ENCODE assay signal across 3 fruit fly cellular contexts in genomic region chr2L:13666017-13666667, dm6.
A peak's percentile ranks its signal among the peaks of the same experiment; 100 is the strongest.
TF ChIP-seq lines count a peak whose summit lies in the region.

No protein-coding gene starts in this region.

TF ChIP-seq in whole organism, embryonic, 481 proteins besides CTCF, POLR2A, EP300 and RAD21 (continued from another document and continues in another):
- peak in 1 of 2 experiments; percentile 17 for TF ChIP-seq chif (GFP tag; optimal IDR thresholded peaks at IDR 0.05; lab: Kevin White, UChicago)
- peak; percentile 56; the same call in 1 of the 3 replicates for TF ChIP-seq ken (GFP tag; IDR thresholded peaks at IDR 0.05; lab: Robert Waterston, UW)
- TF ChIP-seq sisA (GFP tag; IDR thresholded peaks at IDR 0.05; lab: Robert Waterston, UW), result 0 out of 2 replicates have a peak, but pooled peaks have one; percentile 11
- TF ChIP-seq ttk (GFP tag; IDR thresholded peaks at IDR 0.05; lab: Robert Waterston, UW), result no peak
- TF ChIP-seq sc (optimal IDR thresholded peaks at IDR 0.05; lab: Kevin White, UChicago), result no peak
- peak; percentile 17 for TF ChIP-seq sc (GFP tag; optimal IDR thresholded peaks at IDR 0.05; lab: Kevin White, UChicago)
- TF ChIP-seq CG2199 (GFP tag; IDR thresholded peaks at IDR 0.05; lab: Robert Waterston, UW), result peak; percentile 83
- TF ChIP-seq CG2120 (GFP tag; optimal IDR thresholded peaks at IDR 0.05; lab: Kevin White, UChicago), result peak; percentile 26
- peak; percentile 6 for TF ChIP-seq CG12769 (tag; optimal IDR thresholded peaks at IDR 0.05; lab: Kevin White, UChicago)
- peak; percentile 34 for TF ChIP-seq Asciz (GFP tag; optimal IDR thresholded peaks at IDR 0.05; lab: Kevin White, UChicago)
- no peak for TF ChIP-seq cg (GFP tag; optimal IDR thresholded peaks at IDR 0.05; lab: Kevin White, UChicago)
- no peak for TF ChIP-seq ranshi (GFP tag; IDR thresholded peaks at IDR 0.05; lab: Robert Waterston, UW)
- no peak for TF ChIP-seq hth (optimal IDR thresholded peaks at IDR 0.05; lab: Kevin White, UChicago)
- 0 out of 3 replicates have a peak, but pooled peaks have one; percentile 11 for TF ChIP-seq CG11560 (tag; IDR thresholded peaks at IDR 0.05; lab: Robert Waterston, UW)
- peak; percentile 6 for TF ChIP-seq tio (GFP tag; optimal IDR thresholded peaks at IDR 0.05; lab: Kevin White, UChicago)
- peak; percentile 93 for TF ChIP-seq grau (tag; optimal IDR thresholded peaks at IDR 0.05; lab: Kevin White, UChicago)
- peak; percentile 2 for TF ChIP-seq Ets97D (GFP tag; optimal IDR thresholded peaks at IDR 0.05; lab: Kevin White, UChicago)
- TF ChIP-seq Fer3 (tag; optimal IDR thresholded peaks at IDR 0.05; lab: Kevin White, UChicago), result no peak
- TF ChIP-seq HLH3B (GFP tag; IDR thresholded peaks at IDR 0.05; lab: Robert Waterston, UW), result 0 out of 2 replicates have a peak, but pooled peaks have one; percentile 14
- 0 out of 3 replicates have a peak, but pooled peaks have one; percentile 21 for TF ChIP-seq croc (GFP tag; conservative IDR thresholded peaks at IDR 0.05; lab: Robert Waterston, UW)
- no peak for TF ChIP-seq pan (optimal IDR thresholded peaks at IDR 0.05; lab: Kevin White, UChicago)
- TF ChIP-seq pan (GFP tag; optimal IDR thresholded peaks at IDR 0.05 in 1 of 2, IDR thresholded peaks at IDR 0.05 in 1 of 2), result peak in 1 of 2 experiments; percentile 31
- TF ChIP-seq Deaf1 (tag; optimal IDR thresholded peaks at IDR 0.05; lab: Kevin White, UChicago), result no peak
- TF ChIP-seq Sox102F (GFP tag; optimal IDR thresholded peaks at IDR 0.05; lab: Kevin White, UChicago), result peak; percentile 32
- TF ChIP-seq CG18011 (GFP tag; optimal IDR thresholded peaks at IDR 0.05; lab: Kevin White, UChicago), result no peak
- TF ChIP-seq CG4730 (GFP tag; IDR thresholded peaks at IDR 0.05; lab: Robert Waterston, UW), result no peak; the same call in 1 of the 2 replicates
- TF ChIP-seq gsb-n (tag; optimal IDR thresholded peaks at IDR 0.05; lab: Kevin White, UChicago), result peak; percentile 44
- peak; percentile 18 for TF ChIP-seq nmo (GFP tag; optimal IDR thresholded peaks at IDR 0.05; lab: Kevin White, UChicago)
- TF ChIP-seq CG17328 (GFP tag; IDR thresholded peaks at IDR 0.05; lab: Robert Waterston, UW), result peak; percentile 64
- no peak for TF ChIP-seq gcm (GFP tag; optimal IDR thresholded peaks at IDR 0.05; lab: Kevin White, UChicago)
- peak; percentile 28 for TF ChIP-seq NfI (GFP tag; optimal IDR thresholded peaks at IDR 0.05; lab: Kevin White, UChicago)
- TF ChIP-seq z (GFP tag; IDR thresholded peaks at IDR 0.05; lab: Robert Waterston, UW), result peak; percentile 89
- peak in 1 of 2 experiments; percentile 41 for TF ChIP-seq Pdp1 (GFP tag; optimal IDR thresholded peaks at IDR 0.05; lab: Kevin White, UChicago)
- peak; percentile 44 for TF ChIP-seq crol (GFP tag; IDR thresholded peaks at IDR 0.05; lab: Robert Waterston, UW)
- peak; percentile 6; the same call in 1 of the 2 replicates for TF ChIP-seq slbo (GFP tag; IDR thresholded peaks at IDR 0.05; lab: Robert Waterston, UW)
- peak; percentile 81 for TF ChIP-seq sens (GFP tag; lab: Kevin White, UChicago)
- peak; percentile 6 for TF ChIP-seq Atf-2 (GFP tag; optimal IDR thresholded peaks at IDR 0.05; lab: Kevin White, UChicago)
- peak; percentile 21; the same call in 1 of the 3 replicates for TF ChIP-seq CG14050 (GFP tag; IDR thresholded peaks at IDR 0.05; lab: Robert Waterston, UW)
- peak in 1 of 2 experiments; percentile 61 for TF ChIP-seq Trl (optimal IDR thresholded peaks at IDR 0.05; lab: Kevin White, UChicago)
- no peak for TF ChIP-seq Trl (GFP tag; optimal IDR thresholded peaks at IDR 0.05; lab: Kevin White, UChicago)
- no peak for TF ChIP-seq CG10209 (GFP tag; optimal IDR thresholded peaks at IDR 0.05; lab: Kevin White, UChicago)
- TF ChIP-seq dpn (GFP tag; optimal IDR thresholded peaks at IDR 0.05; lab: Kevin White, UChicago), result peak in 1 of 2 experiments; percentile 49

TF ChIP-seq in whole organism, prepupa, 60 proteins besides CTCF, POLR2A, EP300 and RAD21 (continued from another document):
- TF ChIP-seq CG8632 (GFP tag; optimal IDR thresholded peaks at IDR 0.05; lab: Kevin White, UChicago) (peak; percentile 67), lz (GFP tag; optimal IDR thresholded peaks at IDR 0.05; lab: Kevin White, UChicago) (peak; percentile 77), Hr4 (GFP tag; optimal IDR thresholded peaks at IDR 0.05; lab: Kevin White, UChicago) (peak; percentile 82), salr (GFP tag; optimal IDR thresholded peaks at IDR 0.05; lab: Kevin White, UChicago) (peak; percentile 14 to 64), CG6792 (GFP tag; optimal IDR thresholded peaks at IDR 0.05; lab: Kevin White, UChicago) (peak; percentile 85), achi (GFP tag; optimal IDR thresholded peaks at IDR 0.05; lab: Kevin White, UChicago) (peak; percentile 69), OdsH (GFP tag; optimal IDR thresholded peaks at IDR 0.05; lab: Kevin White, UChicago) (peak; percentile 87), CG3919 (GFP tag; optimal IDR thresholded peaks at IDR 0.05; lab: Kevin White, UChicago) (peak; percentile 54), Ets21C (GFP tag; optimal IDR thresholded peaks at IDR 0.05; lab: Kevin White, UChicago) (peak; percentile 74), CG32006 (GFP tag; optimal IDR thresholded peaks at IDR 0.05; lab: Kevin White, UChicago) (peak; percentile 77), CG10669 (GFP tag; optimal IDR thresholded peaks at IDR 0.05; lab: Kevin White, UChicago) (peak; percentile 66), Sox15 (GFP tag; optimal IDR thresholded peaks at IDR 0.05; lab: Kevin White, UChicago) (peak; percentile 77), acj6 (GFP tag; optimal IDR thresholded peaks at IDR 0.05; lab: Kevin White, UChicago) (peak; percentile 73), CG3032 (tag; optimal IDR thresholded peaks at IDR 0.05; lab: Kevin White, UChicago) (peak; percentile 50), Met (GFP tag; optimal IDR thresholded peaks at IDR 0.05; lab: Kevin White, UChicago) (peak; percentile 76), Blimp-1 (GFP tag; optimal IDR thresholded peaks at IDR 0.05; lab: Kevin White, UChicago) (peak; percentile 39), CG11762 (GFP tag; optimal IDR thresholded peaks at IDR 0.05; lab: Kevin White, UChicago; ENCODE audit: insufficient read depth) (peak; percentile 62), dsx (GFP tag; optimal IDR thresholded peaks at IDR 0.05; lab: Kevin White, UChicago; ENCODE audit: poor library complexity, severe bottlenecking) (no peak), vri (GFP tag; optimal IDR thresholded peaks at IDR 0.05; lab: Kevin White, UChicago) (peak; percentile 26), svp (GFP tag; lab: Kevin White, UChicago) (peak; percentile 92), eg (GFP tag; IDR thresholded peaks at IDR 0.05; lab: Robert Waterston, UW) (peak; percentile 65), CG16779 (tag; optimal IDR thresholded peaks at IDR 0.05; lab: Kevin White, UChicago) (no peak), CG31627 (GFP tag; optimal IDR thresholded peaks at IDR 0.05; lab: Kevin White, UChicago) (peak; percentile 79), Sox102F (GFP tag; optimal IDR thresholded peaks at IDR 0.05; lab: Kevin White, UChicago) (peak; percentile 65), CG6854 (GFP tag; optimal IDR thresholded peaks at IDR 0.05; lab: Kevin White, UChicago) (no peak), ss (GFP tag; optimal IDR thresholded peaks at IDR 0.05; lab: Kevin White, UChicago) (peak; percentile 32 to 42), Eip78C (GFP tag; lab: Kevin White, UChicago) (peak; percentile 95), CG9139 (GFP tag; optimal IDR thresholded peaks at IDR 0.05; lab: Kevin White, UChicago) (no peak), pdm3 (GFP tag; optimal IDR thresholded peaks at IDR 0.05; lab: Kevin White, UChicago) (peak; percentile 80), esn (GFP tag; optimal IDR thresholded peaks at IDR 0.05; lab: Kevin White, UChicago) (peak; percentile 87), CG1621 (tag; optimal IDR thresholded peaks at IDR 0.05; lab: Kevin White, UChicago) (peak; percentile 51), CG34406 (GFP tag; optimal IDR thresholded peaks at IDR 0.05; lab: Kevin White, UChicago) (peak; percentile 78), CG8119 (GFP tag; IDR thresholded peaks at IDR 0.05; lab: Robert Waterston, UW) (peak; percentile 49), Eip75B (GFP tag; optimal IDR thresholded peaks at IDR 0.05; lab: Kevin White, UChicago) (peak; percentile 81), Gug (GFP tag; IDR thresholded peaks at IDR 0.05; lab: Robert Waterston, UW) (no peak), Eip93F (GFP tag; optimal IDR thresholded peaks at IDR 0.05; lab: Kevin White, UChicago) (no peak), Lpt (GFP tag; optimal IDR thresholded peaks at IDR 0.05; lab: Kevin White, UChicago) (peak; percentile 70), Hr38 (GFP tag; optimal IDR thresholded peaks at IDR 0.05; lab: Kevin White, UChicago) (no peak)

TF ChIP-seq in whole organism, wandering third instar larva, 38 proteins besides CTCF, POLR2A, EP300 and RAD21 (continued from another document):
- TF ChIP-seq dsf (GFP tag; optimal IDR thresholded peaks at IDR 0.05; lab: Kevin White, UChicago; ENCODE audit: borderline replicate concordance), result no peak
- TF ChIP-seq sage (GFP tag; optimal IDR thresholded peaks at IDR 0.05; lab: Kevin White, UChicago), result no peak
- TF ChIP-seq Hr83 (GFP tag; optimal IDR thresholded peaks at IDR 0.05; lab: Kevin White, UChicago; ENCODE audit: poor library complexity, severe bottlenecking), result no peak
- no peak for TF ChIP-seq CG32264 (GFP tag; optimal IDR thresholded peaks at IDR 0.05; lab: Kevin White, UChicago)
- TF ChIP-seq Hnf4 (GFP tag; optimal IDR thresholded peaks at IDR 0.05; lab: Kevin White, UChicago), result peak; percentile 30
- TF ChIP-seq dmrt93B (GFP tag; optimal IDR thresholded peaks at IDR 0.05; lab: Kevin White, UChicago), result peak; percentile 51
- TF ChIP-seq lola (GFP tag; optimal IDR thresholded peaks at IDR 0.05; lab: Kevin White, UChicago), result no peak
- TF ChIP-seq psq (GFP tag; optimal IDR thresholded peaks at IDR 0.05; lab: Kevin White, UChicago), result peak; percentile 57
- no peak for TF ChIP-seq pan (optimal IDR thresholded peaks at IDR 0.05; lab: Kevin White, UChicago)
- TF ChIP-seq GATAd (GFP tag; optimal IDR thresholded peaks at IDR 0.05; lab: Kevin White, UChicago), result no peak
- peak; percentile 72 for TF ChIP-seq ey (GFP tag; optimal IDR thresholded peaks at IDR 0.05; lab: Kevin White, UChicago)
- TF ChIP-seq N (GFP tag; optimal IDR thresholded peaks at IDR 0.05; lab: Kevin White, UChicago), result no peak
- peak; percentile 71 for TF ChIP-seq Sp1 (GFP tag; optimal IDR thresholded peaks at IDR 0.05; lab: Kevin White, UChicago)
TF ChIP-seq in whole organism, wandering third instar larva: peak in this region for 20.
